Worm (Caenorhabditis elegans) whole organism, L3 larva: ENCODE results near the gene C09E7.4.

Source experiments
- ama-1 ChIP-seq: fragments of 150-350 bp; optimal IDR thresholded peaks from 2 replicates; lab custom pipeline; 2018
- ceh-9 ChIP-seq: sonication (generic microtip); optimal IDR thresholded peaks from 2 replicates; lab custom pipeline; 2018; ENCODE audit warnings: missing biosample characterization, missing genetic modification characterization
- egl-27 ChIP-seq: sonication (generic microtip); optimal IDR thresholded peaks from 4 replicates; lab custom pipeline; 2017; ENCODE audit warnings: missing biosample characterization, missing genetic modification reagents, missing genetic modification characterization
- jun-1 ChIP-seq: fragments of 150-350 bp; optimal IDR thresholded peaks from 2 replicates; lab custom pipeline; 2014; ENCODE audit warnings: missing biosample characterization, missing genetic modification reagents, missing genetic modification characterization
- nfya-1 ChIP-seq: sonication (generic microtip); optimal IDR thresholded peaks from 2 replicates; lab custom pipeline; 2017; ENCODE audit warnings: missing genetic modification characterization, mild to moderate bottlenecking, missing compliant biosample characterization, antibody characterized with exemption, moderate library complexity; ENCODE audit not compliant: insufficient read depth
- nhr-12 ChIP-seq: fragments of 150-350 bp; optimal IDR thresholded peaks from 2 replicates; lab custom pipeline; 2014; ENCODE audit warnings: missing biosample characterization, missing genetic modification characterization
- nhr-77 ChIP-seq: fragments of 150-350 bp; optimal IDR thresholded peaks from 2 replicates; lab custom pipeline; 2014; ENCODE audit warnings: missing biosample characterization, missing genetic modification characterization
- skn-1 ChIP-seq: fragments of 150-350 bp; optimal IDR thresholded peaks from 2 replicates; lab custom pipeline; 2014; ENCODE audit warnings: missing biosample characterization, missing genetic modification characterization
- unc-62 ChIP-seq: fragments of 150-350 bp; sonication (generic microtip); optimal IDR thresholded peaks from 4 replicates; lab custom pipeline; 2014; ENCODE audit warnings: missing biosample characterization, missing genetic modification reagents, missing genetic modification characterization
- zag-1 ChIP-seq: fragments of 150-350 bp; optimal IDR thresholded peaks from 2 replicates; lab custom pipeline; 2014; ENCODE audit warnings: missing biosample characterization, missing genetic modification characterization
- ztf-11 ChIP-seq: fragments of 150-350 bp; optimal IDR thresholded peaks from 2 replicates; lab custom pipeline; 2014; ENCODE audit warnings: missing biosample characterization, missing genetic modification characterization
- ztf-4 ChIP-seq: fragments of 150-350 bp; optimal IDR thresholded peaks from 2 replicates; lab custom pipeline; 2014; ENCODE audit warnings: missing biosample characterization, missing genetic modification characterization

DNA sequence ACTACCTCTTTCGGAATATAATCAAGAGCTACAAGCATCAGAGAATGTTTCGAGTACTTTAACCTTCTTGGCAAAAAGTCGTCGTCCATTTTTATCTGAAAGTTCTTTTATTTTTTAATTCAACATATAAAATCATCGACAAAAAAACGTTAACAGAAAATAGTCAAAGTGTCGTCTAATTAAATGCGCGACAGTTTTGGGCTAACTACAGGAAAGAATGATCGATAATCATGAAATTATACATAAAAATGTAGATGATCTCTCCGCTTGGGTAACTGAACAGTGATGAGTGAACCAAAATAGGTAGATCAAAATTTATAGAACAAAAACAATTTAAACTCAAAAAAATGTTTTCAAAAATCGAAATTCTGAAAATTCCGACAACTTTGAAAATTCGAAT lies 21.7 kb upstream of the C09E7.4 start, which contains the start of gene C09E7.8:
- TF ChIP-seq nhr-77 (tag; lab: Kevin White, UChicago) = no peak
- no peak for TF ChIP-seq nfya-1
- no peak for TF ChIP-seq skn-1 (tag; lab: Kevin White, UChicago)
- no peak for TF ChIP-seq ztf-4 (tag; lab: Kevin White, UChicago)
- no peak for TF ChIP-seq zag-1 (tag; lab: Kevin White, UChicago)
- TF ChIP-seq egl-27 (tag; lab: Kevin White, UChicago) = no peak
- TF ChIP-seq ztf-11 (tag; lab: Kevin White, UChicago) = no peak
- no peak for TF ChIP-seq jun-1 (tag; lab: Kevin White, UChicago)
- no peak for TF ChIP-seq ama-1 (lab: Kevin White, UChicago)
- TF ChIP-seq unc-62 (GFP tag; lab: Kevin White, UChicago) = no peak
- TF ChIP-seq nhr-12 = no peak
- no peak for TF ChIP-seq ceh-9
